Worm (Caenorhabditis elegans) whole organism, young adult: ENCODE measurements around the gene Y66C5A.1.

Experiments
- F52B5.7 ChIP-seq: sonication (generic microtip); optimal IDR thresholded peaks from 2 replicates; lab custom pipeline; 2016; ENCODE audit warnings: mild to moderate bottlenecking, missing genetic modification characterization, missing compliant biosample characterization
- K12H6.12 ChIP-seq: fragments of 200-800 bp; sonication (Bioruptor generic); optimal IDR thresholded peaks from 2 replicates; lab custom pipeline; 2018; ENCODE audit warnings: mild to moderate bottlenecking, missing genetic modification characterization, missing compliant biosample characterization
- T26A5.8 ChIP-seq: sonication (generic microtip); optimal IDR thresholded peaks from 2 replicates; lab custom pipeline; 2016; ENCODE audit warnings: missing genetic modification characterization, missing compliant biosample characterization
- Y67H2A.10 ChIP-seq: fragments of 200-800 bp; sonication (Bioruptor generic); conservative IDR thresholded peaks from 2 replicates; pipeline ENCODE4 v1.3.6; 2022; ENCODE audit warnings: missing genetic modification reagents, missing genetic modification characterization, missing compliant biosample characterization
- aptf-2 ChIP-seq: fragments of 200-800 bp; sonication (Bioruptor generic); conservative IDR thresholded peaks from 2 replicates; pipeline ENCODE4 v1.3.6; 2022; ENCODE audit warnings: missing genetic modification reagents, missing genetic modification characterization, missing compliant biosample characterization
- aptf-3 ChIP-seq: fragments of 200-800 bp; sonication (Bioruptor generic); IDR thresholded peaks from 2 replicates; pipeline ENCODE4 v1.3.6; 2022; ENCODE audit warnings: missing genetic modification characterization, missing compliant biosample characterization
- bed-2 ChIP-seq: fragments of 200-800 bp; sonication (Bioruptor generic); IDR thresholded peaks from 2 replicates; pipeline ENCODE4 v1.3.6; 2022; ENCODE audit warnings: missing genetic modification reagents, missing genetic modification characterization, missing compliant biosample characterization
- ccch-3 ChIP-seq: fragments of 200-800 bp; sonication (Bioruptor generic); optimal IDR thresholded peaks from 2 replicates; lab custom pipeline; 2018; ENCODE audit warnings: mild to moderate bottlenecking, missing genetic modification characterization, missing compliant biosample characterization
- cebp-1 ChIP-seq, 2 experiments: fragments of 200-800 bp in 1 of 2; sonication (Bioruptor generic) in 1 of 2; sonication (generic microtip) in 1 of 2; IDR thresholded peaks in 1 of 2; optimal IDR thresholded peaks in 1 of 2; 2 replicates each; pipeline versions ENCODE4 v1.3.6 to Lab custom; 2017 to 2022; ENCODE audit warnings: missing compliant biosample characterization in 2 of 2, missing genetic modification characterization in 2 of 2, mild to moderate bottlenecking in 1 of 2, missing genetic modification reagents in 1 of 2, moderate library complexity in 1 of 2
- cebp-2 ChIP-seq: fragments of 200-800 bp; sonication (Bioruptor generic); IDR thresholded peaks from 2 replicates; pipeline ENCODE4 v1.3.6; 2022; ENCODE audit warnings: missing genetic modification characterization, missing compliant biosample characterization
- ceh-27 ChIP-seq: fragments of 200-800 bp; sonication (Bioruptor generic); optimal IDR thresholded peaks from 2 replicates; lab custom pipeline; 2018; ENCODE audit warnings: mild to moderate bottlenecking, missing genetic modification characterization, moderate library complexity, missing compliant biosample characterization
- ceh-79 ChIP-seq: sonication (generic microtip); optimal IDR thresholded peaks from 2 replicates; lab custom pipeline; 2017; ENCODE audit warnings: mild to moderate bottlenecking, missing genetic modification characterization, missing compliant biosample characterization
- chd-7 ChIP-seq: sonication (generic microtip); optimal IDR thresholded peaks from 2 replicates; lab custom pipeline; 2016; ENCODE audit warnings: mild to moderate bottlenecking, missing genetic modification characterization, moderate library complexity, missing compliant biosample characterization
- dpl-1 ChIP-seq: fragments of 150-350 bp; optimal IDR thresholded peaks from 2 replicates; lab custom pipeline; 2014; ENCODE audit warnings: missing biosample characterization, missing genetic modification reagents, missing genetic modification characterization
- efl-1 ChIP-seq: fragments of 150-350 bp; optimal IDR thresholded peaks from 2 replicates; lab custom pipeline; 2014; ENCODE audit warnings: missing biosample characterization, missing genetic modification reagents, missing genetic modification characterization
- egl-18 ChIP-seq: fragments of 200-800 bp; sonication (Bioruptor generic); IDR thresholded peaks from 2 replicates; pipeline ENCODE4 v1.3.6; 2022; ENCODE audit warnings: missing genetic modification reagents, missing genetic modification characterization, missing compliant biosample characterization
- ekl-4 ChIP-seq: fragments of 200-800 bp; sonication (Bioruptor generic); IDR thresholded peaks from 2 replicates; pipeline ENCODE4 v1.3.6; 2022; ENCODE audit warnings: missing genetic modification reagents, missing genetic modification characterization, missing compliant biosample characterization
- ets-4 ChIP-seq: fragments of 200-800 bp; sonication (Bioruptor generic); optimal IDR thresholded peaks from 2 replicates; lab custom pipeline; 2018; ENCODE audit warnings: mild to moderate bottlenecking, missing genetic modification characterization, missing compliant biosample characterization
- gei-17 ChIP-seq: fragments of 200-800 bp; sonication (Bioruptor generic); optimal IDR thresholded peaks from 2 replicates; lab custom pipeline; 2018; ENCODE audit warnings: mild to moderate bottlenecking, missing genetic modification characterization, missing compliant biosample characterization
- hlh-12 ChIP-seq: sonication (generic microtip); optimal IDR thresholded peaks from 2 replicates; lab custom pipeline; 2016; ENCODE audit warnings: missing genetic modification characterization, missing compliant biosample characterization
- hmg-1.2 ChIP-seq: fragments of 200-800 bp; sonication (Bioruptor generic); IDR thresholded peaks from 2 replicates; pipeline ENCODE4 v1.3.6; 2022; ENCODE audit warnings: missing genetic modification reagents, missing genetic modification characterization, missing compliant biosample characterization
- lin-26 ChIP-seq: fragments of 200-800 bp; sonication (Bioruptor generic); IDR thresholded peaks from 2 replicates; pipeline ENCODE4 v1.3.6; 2022; ENCODE audit warnings: missing genetic modification reagents, missing genetic modification characterization, missing compliant biosample characterization
- lsy-27 ChIP-seq: sonication (generic microtip); optimal IDR thresholded peaks from 2 replicates; lab custom pipeline; 2017; ENCODE audit warnings: missing genetic modification characterization, mild to moderate bottlenecking, missing compliant biosample characterization, antibody characterized with exemption, missing genotype, borderline replicate concordance; ENCODE audit not compliant: insufficient read depth
- mcd-1 ChIP-seq: fragments of 200-800 bp; sonication (Bioruptor generic); IDR thresholded peaks from 2 replicates; pipeline ENCODE4 v1.3.6; 2022; ENCODE audit warnings: missing genetic modification reagents, missing genetic modification characterization, missing compliant biosample characterization
- mel-28 ChIP-seq: sonication (generic microtip); optimal IDR thresholded peaks from 2 replicates; lab custom pipeline; 2016; ENCODE audit warnings: borderline replicate concordance, mild to moderate bottlenecking, missing genetic modification characterization, missing compliant biosample characterization
- nfyb-1 ChIP-seq: fragments of 200-800 bp; sonication (Bioruptor generic); IDR thresholded peaks from 2 replicates; pipeline ENCODE4 v1.3.6; 2022; ENCODE audit warnings: missing genetic modification reagents, missing genetic modification characterization, missing compliant biosample characterization
- pbrm-1 ChIP-seq: fragments of 200-800 bp; sonication (Bioruptor generic); IDR thresholded peaks from 2 replicates; pipeline ENCODE4 v1.3.6; 2022; ENCODE audit warnings: missing genetic modification reagents, missing genetic modification characterization, missing compliant biosample characterization
- repo-1 ChIP-seq: sonication (generic microtip); optimal IDR thresholded peaks from 2 replicates; lab custom pipeline; 2017; ENCODE audit warnings: mild to moderate bottlenecking, missing genetic modification characterization, missing compliant biosample characterization
- rpc-1 ChIP-seq, 2 experiments: fragments of 150-350 bp in 1 of 2; sonication (generic microtip) in 1 of 2; optimal IDR thresholded peaks; 2 replicates each; lab custom pipeline; 2014 to 2018; ENCODE audit warnings: missing biosample characterization in 1 of 2, missing genetic modification characterization in 1 of 2, missing genetic modification reagents in 1 of 2, missing genotype in 1 of 2
- snpc-4 ChIP-seq, 5 experiments: fragments of 150-350 bp in 1 of 5; sonication (generic microtip) in 4 of 5; optimal IDR thresholded peaks; 2 replicates each; lab custom pipeline; 2014 to 2018; ENCODE audit warnings: missing genetic modification characterization in 5 of 5, missing biosample characterization in 3 of 5, antibody characterized with exemption in 2 of 5, mild to moderate bottlenecking in 2 of 5, missing compliant biosample characterization in 2 of 5, missing genotype in 2 of 5, moderate library complexity in 2 of 5, missing genetic modification reagents in 1 of 5
- tbp1 ChIP-seq: fragments of 200-800 bp; sonication (Bioruptor generic); optimal IDR thresholded peaks from 2 replicates; lab custom pipeline; 2018; ENCODE audit warnings: mild to moderate bottlenecking, missing genetic modification characterization, missing compliant biosample characterization
- unc-62 ChIP-seq: fragments of 150-350 bp; optimal IDR thresholded peaks from 2 replicates; lab custom pipeline; 2014; ENCODE audit warnings: missing biosample characterization, missing genetic modification reagents, missing genetic modification characterization
- ztf-18 ChIP-seq: sonication (generic microtip); optimal IDR thresholded peaks from 2 replicates; lab custom pipeline; 2016; ENCODE audit warnings: missing genotype, mild to moderate bottlenecking, missing genetic modification characterization, missing compliant biosample characterization
- ztf-22 ChIP-seq: fragments of 200-800 bp; sonication (Bioruptor generic); optimal IDR thresholded peaks from 2 replicates; lab custom pipeline; 2018; ENCODE audit warnings: mild to moderate bottlenecking, missing genetic modification characterization, moderate library complexity, missing compliant biosample characterization
- ztf-6 ChIP-seq: fragments of 200-800 bp; sonication (Bioruptor generic); IDR thresholded peaks from 2 replicates; pipeline ENCODE4 v1.3.6; 2022; ENCODE audit warnings: missing genetic modification reagents, missing genetic modification characterization, missing compliant biosample characterization

Y66C5A.1 gene

DNA sequence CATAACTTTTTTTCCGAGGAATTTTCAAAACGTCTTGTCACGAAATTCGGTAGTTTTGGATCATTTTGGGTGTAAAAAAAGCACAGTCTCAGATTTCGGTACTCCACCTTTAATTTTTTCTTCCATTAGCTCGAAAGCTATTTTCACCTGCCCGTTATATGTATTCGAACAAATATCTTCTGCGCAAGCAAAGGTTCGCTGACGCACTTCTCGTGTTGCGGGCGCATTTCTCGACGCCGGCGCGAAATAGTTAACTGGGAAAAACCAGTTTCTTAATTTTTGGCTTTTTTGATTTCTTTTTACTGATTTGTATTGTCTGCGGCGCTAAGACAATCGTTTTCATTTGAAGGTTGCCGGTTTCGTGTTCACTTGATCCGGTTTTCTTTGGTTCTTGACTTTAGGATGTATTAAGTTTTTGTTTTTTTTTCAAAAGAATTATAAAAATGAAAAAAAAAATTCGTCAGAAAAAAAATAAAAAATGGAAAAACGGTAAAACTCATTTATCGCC is 19.6 kb downstream of the Y66C5A.1 start:
- TF ChIP-seq lsy-27 (tag; lab: Kevin White, UChicago) (no peak), efl-1 (GFP tag; lab: Kevin White, UChicago) (no peak), ztf-18 (peak; percentile 65), lin-26 (GFP tag; lab: Robert Waterston, UW) (no peak)

DNA sequence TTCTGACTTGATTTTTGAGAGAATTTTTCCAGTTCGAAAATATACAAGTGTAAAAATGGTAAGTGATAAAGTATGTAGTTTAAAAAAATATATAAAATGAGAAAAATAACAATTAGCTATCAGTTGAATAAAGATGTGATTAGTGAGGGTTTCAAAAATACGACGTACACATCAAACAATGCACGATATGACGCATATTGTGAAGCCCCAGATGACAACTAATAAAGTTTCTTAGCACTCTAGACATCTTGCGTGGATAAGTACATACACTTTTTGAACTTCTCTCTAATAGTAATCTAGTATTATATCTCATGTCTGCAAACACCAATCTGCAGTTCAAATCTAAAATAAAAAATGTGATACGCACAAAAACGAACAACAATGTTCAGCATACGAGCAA is 24.9 kb downstream of the Y66C5A.1 start:
- TF ChIP-seq ztf-6 (GFP tag; lab: Robert Waterston, UW) (no peak), rpc-1 (optimal IDR thresholded peaks at IDR 0.05; lab: Kevin White, UChicago) (no peak), rpc-1 (tag; optimal IDR thresholded peaks at IDR 0.05; lab: Kevin White, UChicago) (no peak), mel-28 (tag; lab: Kevin White, UChicago) (no peak), bed-2 (no peak)
- TF ChIP-seq, all 124 proteins: peak for 0

- no peak for TF ChIP-seq F52B5.7 (tag; lab: Kevin White, UChicago)
- no peak for TF ChIP-seq egl-18 (GFP tag; lab: Robert Waterston, UW)
- no peak for TF ChIP-seq ets-4 (GFP tag; lab: Kevin White, UChicago)
- no peak for TF ChIP-seq tbp1 (GFP tag; lab: Kevin White, UChicago)
- no peak for TF ChIP-seq hmg-1.2 (GFP tag; lab: Robert Waterston, UW)
- TF ChIP-seq ceh-79 (tag; lab: Kevin White, UChicago), result no peak
- TF ChIP-seq pbrm-1 (GFP tag; lab: Robert Waterston, UW), result no peak
- no peak for TF ChIP-seq Y67H2A.10 (GFP tag; lab: Robert Waterston, UW)
- no peak for TF ChIP-seq chd-7 (tag; lab: Kevin White, UChicago)
- no peak for TF ChIP-seq repo-1 (tag; lab: Kevin White, UChicago)
- TF ChIP-seq unc-62, result no peak
- TF ChIP-seq aptf-2, result no peak
- no peak for TF ChIP-seq gei-17
- TF ChIP-seq snpc-4 (GFP tag; optimal IDR thresholded peaks at IDR 0.05; lab: Kevin White, UChicago), result no peak
- no peak for TF ChIP-seq snpc-4 (tag; optimal IDR thresholded peaks at IDR 0.05; lab: Kevin White, UChicago)
Measured at ce11 chrX:14428052-14428451, 27.3 kb downstream of the Y66C5A.1 start, which contains the start of gene F23D12.1. Gene F23D12.1, minus strand, starts transcription at chrX:14428152.

- TF ChIP-seq cebp-2 (GFP tag; lab: Robert Waterston, UW), result no peak
- no peak for TF ChIP-seq T26A5.8 (tag; lab: Kevin White, UChicago)
- TF ChIP-seq ceh-27 (GFP tag; lab: Kevin White, UChicago), result no peak
- no peak for TF ChIP-seq mcd-1 (GFP tag; lab: Robert Waterston, UW)
- TF ChIP-seq ccch-3, result no peak
Measured at ce11 chrX:14424673-14425072, 30.6 kb downstream of the Y66C5A.1 start, which contains the start of gene F23D12.11. Gene F23D12.11, minus strand, starts transcription at chrX:14424751.

DNA sequence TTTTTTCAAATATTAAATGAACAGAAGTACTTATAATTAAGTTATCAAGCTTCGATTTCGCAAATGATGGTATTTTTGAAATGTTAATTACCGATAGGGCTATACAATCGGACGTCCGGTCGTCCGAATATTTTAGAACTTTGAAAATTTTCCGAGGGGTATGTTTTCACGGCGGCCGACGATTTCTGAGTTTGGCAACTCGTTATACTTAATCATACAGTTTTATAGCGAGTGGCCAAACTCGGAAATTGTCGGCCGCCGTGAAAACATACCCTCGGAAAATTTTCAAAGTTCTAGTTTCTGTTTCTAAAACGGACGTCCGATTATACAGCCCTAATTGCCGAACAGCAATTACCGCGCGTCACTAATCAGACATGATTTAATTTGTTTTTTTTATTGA is 31.1 kb downstream of the Y66C5A.1 start:
- no peak for TF ChIP-seq snpc-4 (GFP tag; optimal IDR thresholded peaks at IDR 0.05; lab: Kevin White, UChicago)
- peak in 3 of 4 experiments; percentile 40 to 89 (median 88) for TF ChIP-seq snpc-4 (tag; optimal IDR thresholded peaks at IDR 0.05; lab: Kevin White, UChicago)
- no peak for TF ChIP-seq cebp-1 (GFP tag; IDR thresholded peaks at IDR 0.05; lab: Robert Waterston, UW)
- no peak for TF ChIP-seq cebp-1 (tag; optimal IDR thresholded peaks at IDR 0.05; lab: Kevin White, UChicago)
- TF ChIP-seq, all 124 proteins: peak for 1

DNA sequence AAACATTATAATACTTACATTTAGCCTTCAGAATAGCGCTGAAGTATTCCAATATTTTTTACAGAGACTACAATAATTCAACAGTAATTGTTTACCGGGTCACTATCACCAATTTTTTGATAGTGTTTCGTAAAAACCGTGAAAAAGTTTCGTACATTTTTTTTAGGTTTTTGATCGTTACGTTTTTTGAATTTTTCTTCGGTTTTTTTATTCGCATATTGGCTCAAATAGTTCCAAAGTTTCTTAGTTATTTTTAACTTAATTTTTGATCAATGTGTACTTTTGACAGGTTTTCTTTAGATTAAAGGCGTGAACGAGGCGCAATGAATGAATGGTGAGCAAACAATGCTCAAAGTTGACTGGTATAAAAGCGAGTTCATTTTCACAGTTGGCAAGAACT is 32.2 kb downstream of the Y66C5A.1 start, which contains the start of gene fipr-3:
fipr-3 (plus strand) TSS at position 301 of the 400 bp plus-strand sequence.
- TF ChIP-seq K12H6.12 (tag; lab: Kevin White, UChicago) (no peak), dpl-1 (GFP tag; lab: Kevin White, UChicago) (no peak), ztf-22 (GFP tag; lab: Kevin White, UChicago) (no peak), egl-18 (GFP tag; lab: Robert Waterston, UW) (no peak), aptf-3 (no peak), hlh-12 (tag; lab: Kevin White, UChicago) (no peak), ekl-4 (no peak), cebp-2 (GFP tag; lab: Robert Waterston, UW) (no peak), nfyb-1 (GFP tag; lab: Robert Waterston, UW) (no peak)
